Fruit fly (Drosophila melanogaster): ENCODE measurements around the gene CG6985.
A peak's percentile ranks its signal among the peaks of the same experiment; 100 is the strongest.

Gene CG6985

DNA sequence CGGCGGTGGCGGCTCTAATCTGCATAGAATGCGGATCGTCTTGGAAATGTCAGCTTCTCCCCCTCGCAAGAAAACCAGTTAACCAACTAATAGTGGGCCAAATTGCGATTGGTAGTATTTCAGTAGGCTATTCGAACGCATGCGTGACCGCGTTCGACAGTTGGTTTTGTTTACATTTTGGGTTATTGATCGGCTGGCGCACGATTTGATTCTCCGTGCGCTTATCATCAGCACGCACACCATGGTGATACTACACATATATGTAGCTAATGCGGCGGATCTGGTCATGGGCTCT is 12.6 kb downstream of the CG6985 start (continued):
- TF ChIP-seq vnd (GFP tag; IDR thresholded peaks at IDR 0.05; ENCODE audit: partially characterized antibody) (no peak), grn (GFP tag; optimal IDR thresholded peaks at IDR 0.05) (peak; percentile 4), schlank (tag; optimal IDR thresholded peaks at IDR 0.05) (no peak), zen2 (GFP tag; IDR thresholded peaks at IDR 0.05; ENCODE audit: partially characterized antibody) (no peak), Nf-YA (GFP tag; IDR thresholded peaks at IDR 0.05) (no peak), gro (GFP tag; optimal IDR thresholded peaks at IDR 0.05) (no peak), CG13424 (tag; optimal IDR thresholded peaks at IDR 0.05) (no peak), CG1832 (GFP tag; optimal IDR thresholded peaks at IDR 0.05) (no peak), CG10366 (GFP tag; IDR thresholded peaks at IDR 0.05) (no peak), ATbp (GFP tag; optimal IDR thresholded peaks at IDR 0.05) (no peak), onecut (GFP tag; IDR thresholded peaks at IDR 0.05) (peak; percentile 72), trem (tag; optimal IDR thresholded peaks at IDR 0.05) (no peak), Xrp1 (GFP tag; IDR thresholded peaks at IDR 0.05) (no peak), cwo (GFP tag; optimal IDR thresholded peaks at IDR 0.05) (peak; percentile 53), toy (GFP tag; IDR thresholded peaks at IDR 0.05) (no peak), CG34376 (GFP tag; optimal IDR thresholded peaks at IDR 0.05) (peak; percentile 62), CG12659 (GFP tag; optimal IDR thresholded peaks at IDR 0.05) (no peak), CG7987 (GFP tag; optimal IDR thresholded peaks at IDR 0.05) (peak; percentile 52), bsh (GFP tag; optimal IDR thresholded peaks at IDR 0.05) (no peak), pnt (GFP tag; optimal IDR thresholded peaks at IDR 0.05) (no peak), so (GFP tag; IDR thresholded peaks at IDR 0.05) (peak; percentile 65; the same call in 1 of the 3 replicates), tx (GFP tag; optimal IDR thresholded peaks at IDR 0.05) (no peak), Deaf1 (tag; optimal IDR thresholded peaks at IDR 0.05) (peak; percentile 90), CG15601 (tag; optimal IDR thresholded peaks at IDR 0.05) (no peak), gem (tag; optimal IDR thresholded peaks at IDR 0.05) (no peak), Hr78 (GFP tag; optimal IDR thresholded peaks at IDR 0.05) (peak in 1 of 2 experiments; percentile 25), CG5953 (GFP tag; IDR thresholded peaks at IDR 0.05) (0 out of 2 replicates have a peak, but pooled peaks have one; percentile 14), tin (GFP tag; optimal IDR thresholded peaks at IDR 0.05) (no peak), CG12769 (tag; optimal IDR thresholded peaks at IDR 0.05) (peak; percentile 27), peb (GFP tag; IDR thresholded peaks at IDR 0.05) (no peak), NfI (GFP tag; optimal IDR thresholded peaks at IDR 0.05) (no peak), CG31224 (GFP tag; IDR thresholded peaks at IDR 0.05) (no peak), CG6813 (GFP tag; optimal IDR thresholded peaks at IDR 0.05) (no peak), mirr (GFP tag; optimal IDR thresholded peaks at IDR 0.05) (peak; percentile 70), chinmo (GFP tag; IDR thresholded peaks at IDR 0.05; ENCODE audit: partially characterized antibody) (peak; percentile 98), Ets65A (GFP tag) (no peak), aop (GFP tag; IDR thresholded peaks at IDR 0.05) (no peak), lmd (GFP tag; IDR thresholded peaks at IDR 0.05) (no peak), CG6765 (GFP tag; optimal IDR thresholded peaks at IDR 0.05) (no peak), pros (GFP tag; optimal IDR thresholded peaks at IDR 0.05) (peak; percentile 1), CG42726 (GFP tag; IDR thresholded peaks at IDR 0.05; ENCODE audit: partially characterized antibody) (0 out of 2 replicates have a peak, but pooled peaks have one; percentile 32), CG18599 (GFP tag; optimal IDR thresholded peaks at IDR 0.05) (no peak), Trl (optimal IDR thresholded peaks at IDR 0.05) (no peak), Trl (GFP tag; optimal IDR thresholded peaks at IDR 0.05) (no peak), CG1647 (GFP tag; optimal IDR thresholded peaks at IDR 0.05) (no peak)
